Worm (Caenorhabditis elegans) whole organism, early embryonic: ENCODE measurements around the gene fbxa-202.

Experiments used
- B0310.2 ChIP-seq: sonication (generic microtip); optimal IDR thresholded peaks from 2 replicates; lab custom pipeline; 2016; ENCODE audit warnings: mild to moderate bottlenecking, missing genetic modification characterization, missing compliant biosample characterization
- F13C5.2 ChIP-seq: sonication (generic microtip); optimal IDR thresholded peaks from 2 replicates; lab custom pipeline; 2017; ENCODE audit warnings: mild to moderate bottlenecking, missing genetic modification characterization, inconsistent platforms, missing compliant biosample characterization
- aly-1 ChIP-seq: sonication (generic microtip); optimal IDR thresholded peaks from 2 replicates; lab custom pipeline; 2016; ENCODE audit warnings: missing genetic modification characterization, missing compliant biosample characterization
- ama-1 ChIP-seq: fragments of 150-350 bp; optimal IDR thresholded peaks from 2 replicates; lab custom pipeline; 2014
- ceh-13 ChIP-seq: fragments of 200-800 bp; sonication (Bioruptor generic); optimal IDR thresholded peaks from 2 replicates; lab custom pipeline; 2018; ENCODE audit warnings: mild to moderate bottlenecking, missing genetic modification characterization, missing compliant biosample characterization
- ceh-36 ChIP-seq: sonication (generic microtip); optimal IDR thresholded peaks from 2 replicates; lab custom pipeline; 2016; ENCODE audit warnings: missing genetic modification characterization, inconsistent platforms, missing compliant biosample characterization
- ets-7 ChIP-seq: sonication (generic microtip); optimal IDR thresholded peaks from 2 replicates; lab custom pipeline; 2016; ENCODE audit warnings: missing genotype, missing genetic modification characterization, missing compliant biosample characterization
- flt-1 ChIP-seq: fragments of 200-800 bp; sonication (Bioruptor generic); IDR thresholded peaks from 2 replicates; pipeline ENCODE4 v1.3.6; 2022; ENCODE audit warnings: missing genetic modification characterization, missing compliant biosample characterization
- hmbx-1 ChIP-seq: sonication (generic microtip); optimal IDR thresholded peaks from 2 replicates; lab custom pipeline; 2016; ENCODE audit warnings: mild to moderate bottlenecking, missing genetic modification characterization, missing compliant biosample characterization
- hmg-4 ChIP-seq: fragments of 200-800 bp; sonication (Bioruptor generic); optimal IDR thresholded peaks from 2 replicates; lab custom pipeline; 2018; ENCODE audit warnings: mild to moderate bottlenecking, missing genetic modification characterization, missing compliant biosample characterization
- hnd-1 ChIP-seq: sonication (generic microtip); optimal IDR thresholded peaks from 2 replicates; lab custom pipeline; 2016; ENCODE audit warnings: missing genetic modification characterization, missing compliant biosample characterization
- pes-1 ChIP-seq: fragments of 200-800 bp; sonication (Bioruptor generic); IDR thresholded peaks from 2 replicates; pipeline ENCODE4 v1.3.6; 2022; ENCODE audit warnings: missing genetic modification reagents, missing genetic modification characterization, missing compliant biosample characterization
- scrt-1 ChIP-seq: fragments of 200-800 bp; sonication (Bioruptor generic); IDR thresholded peaks from 2 replicates; pipeline ENCODE4 v1.3.6; 2022; ENCODE audit warnings: missing genetic modification characterization, missing compliant biosample characterization
- sea-1 ChIP-seq: fragments of 200-800 bp; sonication (Bioruptor generic); conservative IDR thresholded peaks from 2 replicates; pipeline ENCODE4 v1.3.6; 2022; ENCODE audit warnings: missing genetic modification characterization, missing compliant biosample characterization
- tbx-11 ChIP-seq: fragments of 200-800 bp; sonication (Bioruptor generic); IDR thresholded peaks from 2 replicates; pipeline ENCODE4 v1.3.6; 2022; ENCODE audit warnings: missing genetic modification characterization, missing compliant biosample characterization
- tbx-37 ChIP-seq: fragments of 200-800 bp; sonication (Bioruptor generic); conservative IDR thresholded peaks from 2 replicates; pipeline ENCODE4 v1.3.6; 2022; ENCODE audit warnings: missing genetic modification reagents, missing genetic modification characterization, missing compliant biosample characterization
- tra-4 ChIP-seq: sonication (generic microtip); optimal IDR thresholded peaks from 2 replicates; lab custom pipeline; 2017; ENCODE audit warnings: missing genetic modification characterization, missing compliant biosample characterization

Gene fbxa-202

ce11 chrV:6355412-6355811, 28.3 kb downstream of the fbxa-202 start:
- TF ChIP-seq sea-1 = no peak
- no peak for TF ChIP-seq pes-1
- no peak for TF ChIP-seq tbx-37 (GFP tag; lab: Robert Waterston, UW)
- TF ChIP-seq B0310.2 (tag; lab: Kevin White, UChicago) = no peak
- TF ChIP-seq ama-1 = no peak
- TF ChIP-seq ceh-13 (GFP tag; lab: Kevin White, UChicago) = no peak
- TF ChIP-seq hmg-4 = no peak
- TF ChIP-seq ets-7 = no peak
- TF ChIP-seq F13C5.2 = no peak
- no peak for TF ChIP-seq ceh-36 (tag; lab: Kevin White, UChicago)
- no peak for TF ChIP-seq hmbx-1
- no peak for TF ChIP-seq flt-1 (GFP tag; lab: Robert Waterston, UW)
- TF ChIP-seq tbx-11 (GFP tag; lab: Robert Waterston, UW) = no peak
- no peak for TF ChIP-seq tra-4 (tag; lab: Kevin White, UChicago)
- no peak for TF ChIP-seq scrt-1 (GFP tag; lab: Robert Waterston, UW)
- TF ChIP-seq aly-1 = no peak
- TF ChIP-seq hnd-1 (tag; lab: Kevin White, UChicago) = no peak

ce11 chrV:6355975-6356441, 28.9 kb downstream of the fbxa-202 start, which contains the start of gene bcl-11:
bcl-11 (plus strand) TSS chrV:6356025.
- TF ChIP-seq hmbx-1 (no peak), ama-1 (no peak), flt-1 (GFP tag; lab: Robert Waterston, UW) (no peak), aly-1 (no peak), tra-4 (tag; lab: Kevin White, UChicago) (no peak), hnd-1 (tag; lab: Kevin White, UChicago) (no peak), hmg-4 (no peak), ceh-36 (tag; lab: Kevin White, UChicago) (no peak), ets-7 (no peak), B0310.2 (tag; lab: Kevin White, UChicago) (no peak), tbx-37 (GFP tag; lab: Robert Waterston, UW) (no peak), F13C5.2 (no peak), ceh-13 (GFP tag; lab: Kevin White, UChicago) (no peak), tbx-11 (GFP tag; lab: Robert Waterston, UW) (no peak), pes-1 (no peak), scrt-1 (GFP tag; lab: Robert Waterston, UW) (no peak), sea-1 (no peak)

DNA sequence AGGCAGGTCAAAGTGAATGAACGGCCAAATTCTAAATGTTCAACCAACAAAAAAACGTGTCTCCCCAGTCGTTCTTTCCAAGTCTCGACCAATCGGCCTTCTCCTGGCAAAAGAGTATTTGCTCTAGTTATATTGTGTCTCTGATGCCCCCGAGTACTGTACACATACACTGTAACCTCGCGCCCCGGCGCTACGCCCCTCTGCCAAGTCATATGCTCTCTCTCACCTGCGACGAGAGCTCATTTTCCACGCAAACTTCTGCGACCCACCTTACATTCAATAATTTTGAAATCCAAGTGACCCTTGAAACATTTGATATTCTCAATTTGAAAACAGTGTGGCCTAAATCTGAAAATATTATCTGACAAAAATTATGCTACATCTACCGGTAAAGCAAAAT, 30.2 kb downstream of the fbxa-202 start:
- no peak for TF ChIP-seq flt-1 (GFP tag; lab: Robert Waterston, UW)
- TF ChIP-seq aly-1 = no peak
- TF ChIP-seq scrt-1 (GFP tag; lab: Robert Waterston, UW) = no peak
- TF ChIP-seq F13C5.2 = no peak
- TF ChIP-seq ets-7 = no peak
- no peak for TF ChIP-seq hmg-4
- no peak for TF ChIP-seq B0310.2 (tag; lab: Kevin White, UChicago)
- no peak for TF ChIP-seq hnd-1 (tag; lab: Kevin White, UChicago)
- no peak for TF ChIP-seq ceh-13 (GFP tag; lab: Kevin White, UChicago)
- TF ChIP-seq hmbx-1 = no peak
- TF ChIP-seq ceh-36 (tag; lab: Kevin White, UChicago) = no peak
- TF ChIP-seq ama-1 = no peak
- TF ChIP-seq tbx-11 (GFP tag; lab: Robert Waterston, UW) = no peak
- no peak for TF ChIP-seq tbx-37 (GFP tag; lab: Robert Waterston, UW)
- no peak for TF ChIP-seq sea-1
- TF ChIP-seq pes-1 = no peak
- no peak for TF ChIP-seq tra-4 (tag; lab: Kevin White, UChicago)

DNA sequence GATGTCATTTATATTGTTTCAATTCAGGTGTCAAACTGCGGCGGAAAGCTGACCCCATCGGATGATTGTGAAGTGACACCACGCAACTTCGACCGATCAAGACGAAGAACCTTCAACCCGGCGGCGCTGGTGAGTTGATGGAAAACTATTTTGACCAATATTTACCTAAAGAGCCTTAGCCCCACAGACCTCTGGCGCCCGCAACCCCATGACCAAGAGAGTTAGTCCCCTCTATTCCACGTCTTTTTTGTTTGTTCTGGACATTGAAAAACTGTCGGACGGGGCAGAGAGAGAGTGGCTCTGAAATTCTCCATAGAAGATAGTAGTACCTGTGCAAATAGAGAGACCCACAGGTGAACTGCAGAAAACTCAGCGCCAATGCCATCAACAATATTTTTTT, 31.6 kb downstream of the fbxa-202 start:
- no peak for TF ChIP-seq F13C5.2
- no peak for TF ChIP-seq ets-7
- no peak for TF ChIP-seq aly-1
- TF ChIP-seq hmbx-1 = no peak
- no peak for TF ChIP-seq tbx-37 (GFP tag; lab: Robert Waterston, UW)
- no peak for TF ChIP-seq hmg-4
- TF ChIP-seq flt-1 (GFP tag; lab: Robert Waterston, UW) = no peak
- no peak for TF ChIP-seq sea-1
- no peak for TF ChIP-seq ama-1
- TF ChIP-seq tbx-11 (GFP tag; lab: Robert Waterston, UW) = no peak
- no peak for TF ChIP-seq ceh-36 (tag; lab: Kevin White, UChicago)
- no peak for TF ChIP-seq ceh-13 (GFP tag; lab: Kevin White, UChicago)
- TF ChIP-seq hnd-1 (tag; lab: Kevin White, UChicago) = no peak
- no peak for TF ChIP-seq scrt-1 (GFP tag; lab: Robert Waterston, UW)
- TF ChIP-seq pes-1 = no peak
- no peak for TF ChIP-seq B0310.2 (tag; lab: Kevin White, UChicago)
- TF ChIP-seq tra-4 (tag; lab: Kevin White, UChicago) = no peak

ce11 chrV:6359522-6359921, 32.4 kb downstream of the fbxa-202 start:
- TF ChIP-seq ets-7 = no peak
- no peak for TF ChIP-seq scrt-1 (GFP tag; lab: Robert Waterston, UW)
- no peak for TF ChIP-seq sea-1
- no peak for TF ChIP-seq F13C5.2
- TF ChIP-seq hmg-4 = no peak
- no peak for TF ChIP-seq tbx-11 (GFP tag; lab: Robert Waterston, UW)
- no peak for TF ChIP-seq hmbx-1
- TF ChIP-seq ama-1 = no peak
- no peak for TF ChIP-seq flt-1 (GFP tag; lab: Robert Waterston, UW)
- TF ChIP-seq tbx-37 (GFP tag; lab: Robert Waterston, UW) = no peak
- no peak for TF ChIP-seq aly-1
- no peak for TF ChIP-seq hnd-1 (tag; lab: Kevin White, UChicago)
- no peak for TF ChIP-seq ceh-36 (tag; lab: Kevin White, UChicago)
- no peak for TF ChIP-seq tra-4 (tag; lab: Kevin White, UChicago)

DNA sequence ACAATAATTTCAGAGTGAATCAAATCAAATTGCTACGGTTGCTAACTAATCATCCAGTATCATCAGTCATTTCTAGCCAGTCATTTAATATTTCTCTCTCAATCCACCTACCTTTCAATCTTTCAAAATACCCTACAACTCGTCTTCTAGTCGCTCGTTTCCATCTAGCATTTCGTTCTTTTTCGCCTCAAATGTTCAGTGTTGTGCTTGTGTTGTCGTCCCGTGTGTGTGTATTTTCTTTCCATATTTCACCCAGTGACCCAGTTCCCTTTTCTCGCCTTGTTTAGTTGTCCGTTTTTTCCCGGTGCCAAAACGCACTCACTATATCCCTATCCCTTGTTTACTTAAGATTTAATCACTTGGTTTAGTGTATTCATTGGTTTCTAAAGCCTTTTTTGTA, 34.6 kb downstream of the fbxa-202 start:
- TF ChIP-seq ets-7 (no peak), F13C5.2 (no peak), ama-1 (no peak)

DNA sequence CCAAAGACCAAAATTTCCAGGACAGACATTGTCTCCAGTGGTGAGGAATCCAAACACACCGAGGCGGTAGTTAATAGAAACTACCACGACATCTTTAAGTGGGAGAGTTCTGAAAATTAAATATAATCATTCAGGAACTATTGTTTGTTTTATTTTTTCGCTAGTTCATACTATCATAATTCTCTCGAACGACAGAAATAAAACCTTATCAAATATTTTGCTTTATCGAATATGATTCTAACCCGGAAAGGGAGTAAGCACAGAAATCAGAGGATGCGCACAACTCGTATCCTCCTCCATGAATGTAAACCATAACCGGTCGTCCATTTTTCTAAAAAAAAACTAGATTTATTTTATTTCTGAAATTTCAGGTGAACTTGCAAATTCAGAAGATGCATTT, 37.7 kb downstream of the fbxa-202 start:
- TF ChIP-seq B0310.2 (tag; lab: Kevin White, UChicago) (no peak), ama-1 (no peak), hnd-1 (tag; lab: Kevin White, UChicago) (no peak), hmg-4 (no peak), sea-1 (no peak), flt-1 (GFP tag; lab: Robert Waterston, UW) (no peak), ceh-13 (GFP tag; lab: Kevin White, UChicago) (no peak), ets-7 (no peak), hmbx-1 (no peak), tbx-37 (GFP tag; lab: Robert Waterston, UW) (no peak), aly-1 (no peak), tra-4 (tag; lab: Kevin White, UChicago) (no peak), F13C5.2 (no peak), scrt-1 (GFP tag; lab: Robert Waterston, UW) (no peak), pes-1 (no peak)
